Fruit fly (Drosophila melanogaster) whole organism, pupa: Measurements from ENCODE around the gene nonC.

ENCODE experiments used
- CG10348 ChIP-seq: fragments of 200-800 bp; sonication (Bioruptor generic); IDR thresholded peaks from 2 replicates; pipeline ENCODE4 v1.3.6; 2022; ENCODE audit warnings: missing biosample characterization, missing genetic modification characterization
- CG14655 ChIP-seq: fragments of 200-800 bp; sonication (Bioruptor generic); optimal IDR thresholded peaks from 3 replicates; lab custom pipeline; 2017; ENCODE audit warnings: mild to moderate bottlenecking, missing biosample characterization, missing genetic modification reagents, missing genetic modification characterization
- EcR ChIP-seq: fragments of 200-800 bp; sonication (Bioruptor generic); optimal IDR thresholded peaks from 3 replicates; lab custom pipeline; 2019; ENCODE audit warnings: missing biosample characterization, missing genetic modification characterization, mild to moderate bottlenecking, moderate library complexity, missing genetic modification reagents
- Ets98B ChIP-seq: fragments of 200-800 bp; sonication (Bioruptor generic); IDR thresholded peaks from 2 replicates; pipeline ENCODE4 v1.3.6; 2022; ENCODE audit warnings: missing biosample characterization, missing genetic modification characterization
- Pif1A ChIP-seq: fragments of 200-800 bp; sonication (Bioruptor generic); optimal IDR thresholded peaks from 3 replicates; lab custom pipeline; 2016; ENCODE audit warnings: missing biosample characterization, missing genetic modification characterization

- TF ChIP-seq Pif1A (GFP tag; lab: Kevin White, UChicago) (peak; percentile 92), CG14655 (GFP tag; lab: Kevin White, UChicago) (peak; percentile 90), Ets98B (peak; percentile 98), EcR (peak; percentile 17), CG10348 (GFP tag; lab: Robert Waterston, UW) (peak; percentile 77; the same call in 1 of the 2 replicates)
These were observed 19.6 kb upstream of the nonC start for dm6 chrX:6804485-6805295.
